Fruit fly (Drosophila melanogaster) whole organism, embryonic: Measurements from ENCODE around the gene Syx18.
A peak's percentile ranks its signal among the peaks of the same experiment; 100 is the strongest.

Experiments
- Adf1 ChIP-seq: fragments of 200-800 bp; sonication (Bioruptor generic); IDR thresholded peaks from 2 replicates; pipeline ENCODE4 v1.3.6; 2022; ENCODE audit warnings: missing biosample characterization, missing genetic modification characterization
- Asciz ChIP-seq: fragments of 200-800 bp; sonication (Bioruptor generic); optimal IDR thresholded peaks from 2 replicates; lab custom pipeline; 2017; ENCODE audit warnings: missing biosample characterization, mild to moderate bottlenecking, missing genetic modification characterization, missing genetic modification reagents
- CG10274 ChIP-seq: fragments of 200-800 bp; sonication (Bioruptor generic); optimal IDR thresholded peaks from 3 replicates; lab custom pipeline; 2017; ENCODE audit warnings: missing biosample characterization, mild to moderate bottlenecking, missing genetic modification characterization
- CG10543 ChIP-seq: fragments of 200-800 bp; sonication (Bioruptor generic); optimal IDR thresholded peaks from 3 replicates; lab custom pipeline; 2017; ENCODE audit warnings: missing biosample characterization, mild to moderate bottlenecking, missing genetic modification characterization, moderate library complexity
- CG11723 ChIP-seq: fragments of 200-800 bp; sonication (Bioruptor generic); optimal IDR thresholded peaks from 2 replicates; lab custom pipeline; 2017; ENCODE audit warnings: missing biosample characterization, mild to moderate bottlenecking, missing genetic modification characterization
- CG12769 ChIP-seq: fragments of 200-800 bp; sonication (Bioruptor generic); optimal IDR thresholded peaks from 2 replicates; lab custom pipeline; 2019; ENCODE audit warnings: missing biosample characterization, mild to moderate bottlenecking, missing genetic modification characterization, moderate library complexity
- CG14050 ChIP-seq: fragments of 200-800 bp; sonication (Bioruptor generic); IDR thresholded peaks from 3 replicates; pipeline ENCODE4 v1.3.6; 2022; ENCODE audit warnings: missing biosample characterization, missing genetic modification characterization
- CG14860 ChIP-seq: fragments of 200-800 bp; sonication (Bioruptor generic); IDR thresholded peaks from 3 replicates; pipeline ENCODE4 v1.3.6; 2022; ENCODE audit warnings: missing biosample characterization, missing genetic modification characterization; ENCODE audit not compliant: partially characterized antibody
- CG14965 ChIP-seq: fragments of 200-800 bp; sonication (Bioruptor generic); optimal IDR thresholded peaks from 2 replicates; lab custom pipeline; 2016; ENCODE audit warnings: missing biosample characterization, missing genetic modification characterization, borderline replicate concordance
- CG1832 ChIP-seq: fragments of 200-800 bp; sonication (Bioruptor generic); optimal IDR thresholded peaks from 2 replicates; lab custom pipeline; 2017; ENCODE audit warnings: missing biosample characterization, mild to moderate bottlenecking, missing genetic modification characterization, inconsistent platforms
- CG2116 ChIP-seq: fragments of 200-800 bp; sonication (Bioruptor generic); optimal IDR thresholded peaks from 3 replicates; lab custom pipeline; 2018; ENCODE audit warnings: missing biosample characterization, mild to moderate bottlenecking, missing genetic modification characterization
- CG2678 ChIP-seq: fragments of 200-800 bp; sonication (Bioruptor generic); optimal IDR thresholded peaks from 3 replicates; lab custom pipeline; 2019; ENCODE audit warnings: missing biosample characterization, mild to moderate bottlenecking, missing genetic modification characterization, moderate library complexity
- CG33213 ChIP-seq: fragments of 200-800 bp; sonication (Bioruptor generic); optimal IDR thresholded peaks from 3 replicates; lab custom pipeline; 2016; ENCODE audit warnings: missing biosample characterization, missing genetic modification characterization
- CG4282 ChIP-seq: fragments of 200-800 bp; sonication (Bioruptor generic); optimal IDR thresholded peaks from 2 replicates; lab custom pipeline; 2016; ENCODE audit warnings: missing biosample characterization, missing genetic modification characterization
- CG6854 ChIP-seq: fragments of 200-800 bp; sonication (Bioruptor generic); optimal IDR thresholded peaks from 3 replicates; lab custom pipeline; 2017; ENCODE audit warnings: missing biosample characterization, mild to moderate bottlenecking, missing genetic modification characterization
- CG7987 ChIP-seq: fragments of 200-800 bp; sonication (Bioruptor generic); optimal IDR thresholded peaks from 2 replicates; lab custom pipeline; 2018; ENCODE audit warnings: missing biosample characterization, mild to moderate bottlenecking, missing genetic modification characterization, moderate library complexity
- CG9797 ChIP-seq: fragments of 200-800 bp; sonication (Bioruptor generic); optimal IDR thresholded peaks from 3 replicates; lab custom pipeline; 2018; ENCODE audit warnings: missing biosample characterization, mild to moderate bottlenecking, missing genetic modification characterization
- D ChIP-seq, 2 experiments: fragments of 200-800 bp in 1 of 2; fragments of >200 bp in 1 of 2; sonication (Bioruptor generic) in 1 of 2; optimal IDR thresholded peaks; 2 replicates in 1 of 2; 3 replicates in 1 of 2; lab custom pipeline; 2017; ENCODE audit warnings: mild to moderate bottlenecking in 1 of 2, missing biosample characterization in 1 of 2, missing genetic modification characterization in 1 of 2, missing genetic modification reagents in 1 of 2
- Dref ChIP-seq: fragments of 200-800 bp; sonication (Bioruptor generic); IDR thresholded peaks from 2 replicates; pipeline ENCODE4 v1.3.6; 2022; ENCODE audit warnings: missing biosample characterization, missing genetic modification characterization
- Elba2 ChIP-seq: fragments of 200-800 bp; sonication (Bioruptor generic); optimal IDR thresholded peaks from 3 replicates; lab custom pipeline; 2016; ENCODE audit warnings: missing biosample characterization, missing genetic modification characterization
- Fer1 ChIP-seq: fragments of 200-800 bp; sonication (Bioruptor generic); optimal IDR thresholded peaks from 2 replicates; lab custom pipeline; 2017; ENCODE audit warnings: missing biosample characterization, mild to moderate bottlenecking, missing genetic modification characterization
- Hand ChIP-seq: fragments of 200-800 bp; sonication (Bioruptor generic); optimal IDR thresholded peaks from 2 replicates; lab custom pipeline; 2017; ENCODE audit warnings: mild to moderate bottlenecking, missing biosample characterization, missing genetic modification reagents, missing genetic modification characterization
- Hr78 ChIP-seq, 2 experiments: fragments of 200-800 bp in 1 of 2; fragments of >200 bp in 1 of 2; sonication (Bioruptor generic) in 1 of 2; optimal IDR thresholded peaks; 2 replicates each; lab custom pipeline; 2017 to 2019; ENCODE audit warnings: missing biosample characterization in 2 of 2, missing genetic modification characterization in 2 of 2, mild to moderate bottlenecking in 1 of 2, moderate library complexity in 1 of 2
- MESR4 ChIP-seq: fragments of 200-800 bp; sonication (Bioruptor generic); optimal IDR thresholded peaks from 2 replicates; lab custom pipeline; 2018; ENCODE audit warnings: missing biosample characterization, mild to moderate bottlenecking, missing genetic modification characterization, moderate library complexity
- Myb ChIP-seq: fragments of 200-800 bp; sonication (Bioruptor generic); optimal IDR thresholded peaks from 2 replicates; lab custom pipeline; 2016; ENCODE audit warnings: missing biosample characterization, missing genetic modification characterization
- Nf-YC ChIP-seq: fragments of 200-800 bp; optimal IDR thresholded peaks from 3 replicates; lab custom pipeline; 2019; ENCODE audit warnings: missing biosample characterization, mild to moderate bottlenecking, missing genetic modification characterization, moderate library complexity
- Scr ChIP-seq: fragments of 200-800 bp; sonication (Bioruptor generic); IDR thresholded peaks from 2 replicates; pipeline ENCODE4 v1.3.6; 2022; ENCODE audit warnings: missing biosample characterization, missing genetic modification characterization; ENCODE audit not compliant: partially characterized antibody
- Six4 ChIP-seq: fragments of 200-800 bp; sonication (Bioruptor generic); optimal IDR thresholded peaks from 2 replicates; lab custom pipeline; 2016; ENCODE audit warnings: missing biosample characterization, missing genetic modification characterization
- ab ChIP-seq: fragments of 200-800 bp; sonication (Bioruptor generic); optimal IDR thresholded peaks from 2 replicates; lab custom pipeline; 2016; ENCODE audit warnings: missing biosample characterization, missing genetic modification characterization
- ap ChIP-seq: fragments of 200-800 bp; sonication (Bioruptor generic); IDR thresholded peaks from 2 replicates; pipeline ENCODE4 v1.3.6; 2022; ENCODE audit warnings: missing biosample characterization, missing genetic modification characterization
- bbx ChIP-seq: fragments of 200-800 bp; sonication (Bioruptor generic); IDR thresholded peaks from 2 replicates; pipeline ENCODE4 v1.3.6; 2022; ENCODE audit warnings: missing biosample characterization, missing genetic modification characterization; ENCODE audit not compliant: partially characterized antibody
- caup ChIP-seq: fragments of 200-800 bp; sonication (Bioruptor generic); optimal IDR thresholded peaks from 3 replicates; lab custom pipeline; 2017; ENCODE audit warnings: missing biosample characterization, mild to moderate bottlenecking, missing genetic modification characterization, moderate library complexity; ENCODE audit not compliant: severe bottlenecking
- crp ChIP-seq, 2 experiments: fragments of 200-800 bp; sonication (Bioruptor generic); optimal IDR thresholded peaks; 2 replicates in 1 of 2; 3 replicates in 1 of 2; lab custom pipeline; 2017; ENCODE audit warnings: missing biosample characterization in 2 of 2, missing genetic modification characterization in 2 of 2, mild to moderate bottlenecking in 1 of 2, moderate library complexity in 1 of 2
- da ChIP-seq: fragments of 200-800 bp; sonication (Bioruptor generic); optimal IDR thresholded peaks from 2 replicates; lab custom pipeline; 2016; ENCODE audit warnings: missing biosample characterization, missing genetic modification characterization
- dm ChIP-seq: fragments of 200-800 bp; sonication (Bioruptor generic); optimal IDR thresholded peaks from 3 replicates; lab custom pipeline; 2016; ENCODE audit warnings: missing biosample characterization, missing genetic modification characterization
- emc ChIP-seq: fragments of 200-800 bp; sonication (Bioruptor generic); optimal IDR thresholded peaks from 2 replicates; lab custom pipeline; 2016; ENCODE audit warnings: missing biosample characterization, missing genetic modification characterization
- exex ChIP-seq: fragments of 200-800 bp; sonication (Bioruptor generic); optimal IDR thresholded peaks from 4 replicates; lab custom pipeline; 2018; ENCODE audit warnings: missing biosample characterization, mild to moderate bottlenecking, missing genetic modification characterization, moderate library complexity
- ftz-f1 ChIP-seq: fragments of 200-800 bp; sonication (Bioruptor generic); optimal IDR thresholded peaks from 2 replicates; lab custom pipeline; 2016; ENCODE audit warnings: missing biosample characterization, missing genetic modification characterization
- grau ChIP-seq: fragments of 200-800 bp; optimal IDR thresholded peaks from 3 replicates; lab custom pipeline; 2019; ENCODE audit warnings: missing biosample characterization, mild to moderate bottlenecking, missing genetic modification characterization, moderate library complexity
- gro ChIP-seq: fragments of 200-800 bp; sonication (Bioruptor generic); optimal IDR thresholded peaks from 2 replicates; lab custom pipeline; 2016; ENCODE audit warnings: missing biosample characterization, missing genetic modification characterization
- jigr1 ChIP-seq: fragments of 200-800 bp; sonication (Bioruptor generic); IDR thresholded peaks from 3 replicates; pipeline ENCODE4 v1.3.6; 2022; ENCODE audit warnings: missing biosample characterization, missing genetic modification characterization
- kni ChIP-seq: fragments of 200-800 bp; sonication (Bioruptor generic); optimal IDR thresholded peaks from 3 replicates; lab custom pipeline; 2017; ENCODE audit warnings: mild to moderate bottlenecking, missing biosample characterization, missing genetic modification reagents, missing genetic modification characterization
- lbe ChIP-seq: fragments of 200-800 bp; sonication (Bioruptor generic); optimal IDR thresholded peaks from 2 replicates; lab custom pipeline; 2016; ENCODE audit warnings: missing biosample characterization, mild to moderate bottlenecking, missing genetic modification characterization
- pfk ChIP-seq: fragments of 200-800 bp; sonication (Bioruptor generic); optimal IDR thresholded peaks from 2 replicates; lab custom pipeline; 2018; ENCODE audit warnings: missing biosample characterization, mild to moderate bottlenecking, missing genetic modification characterization, moderate library complexity
- psq ChIP-seq: fragments of 200-800 bp; sonication (Bioruptor generic); optimal IDR thresholded peaks from 2 replicates; lab custom pipeline; 2017; ENCODE audit warnings: missing biosample characterization, missing genetic modification characterization
- schlank ChIP-seq: fragments of 200-800 bp; sonication (Bioruptor generic); optimal IDR thresholded peaks from 2 replicates; lab custom pipeline; 2018; ENCODE audit warnings: missing biosample characterization, mild to moderate bottlenecking, missing genetic modification characterization
- sima ChIP-seq: fragments of 200-800 bp; sonication (Bioruptor generic); optimal IDR thresholded peaks from 2 replicates; lab custom pipeline; 2016; ENCODE audit warnings: missing biosample characterization, missing genetic modification characterization
- sob ChIP-seq: fragments of 200-800 bp; sonication (Bioruptor generic); IDR thresholded peaks from 2 replicates; pipeline ENCODE4 v1.3.6; 2022; ENCODE audit warnings: missing biosample characterization, missing genetic modification characterization
- tin ChIP-seq: fragments of 200-800 bp; sonication (Bioruptor generic); optimal IDR thresholded peaks from 3 replicates; lab custom pipeline; 2016; ENCODE audit warnings: missing biosample characterization, missing genetic modification characterization

Gene Syx18

DNA sequence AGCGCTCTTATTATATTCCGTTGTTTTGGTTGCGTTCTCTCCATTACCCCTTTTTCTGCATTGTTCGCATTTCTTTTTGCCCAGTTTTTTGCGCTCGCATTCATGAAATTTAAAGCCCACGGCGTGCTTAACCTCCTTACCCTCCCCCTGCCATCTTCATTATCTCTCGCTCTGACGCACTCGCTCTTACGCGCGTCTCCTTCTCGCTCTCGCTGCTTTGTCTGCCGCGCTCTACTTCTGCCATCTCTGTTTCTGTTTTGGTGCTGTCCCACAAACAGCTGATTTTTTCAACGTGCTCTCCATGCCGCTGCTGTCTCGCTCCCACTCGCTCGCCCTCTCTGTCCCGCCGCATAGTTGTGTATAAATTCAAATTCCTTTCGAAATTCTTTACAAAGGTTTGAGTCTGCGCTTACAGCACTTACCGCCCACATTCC, 38.9 kb downstream of the Syx18 start (continued):
- TF ChIP-seq caup (peak; percentile 53), Fer1 (GFP tag; lab: Kevin White, UChicago) (peak; percentile 64), grau (tag; lab: Kevin White, UChicago) (peak; percentile 25), ap (GFP tag; lab: Robert Waterston, UW) (no peak), dm (peak; percentile 95), Six4 (GFP tag; lab: Kevin White, UChicago) (no peak), Hr78 (GFP tag; optimal IDR thresholded peaks at IDR 0.05; lab: Kevin White, UChicago) (peak in 1 of 2 experiments; percentile 72), tin (no peak), Elba2 (GFP tag; lab: Kevin White, UChicago) (no peak), CG1832 (GFP tag; lab: Kevin White, UChicago) (peak; percentile 98), schlank (tag; lab: Kevin White, UChicago) (no peak), CG2678 (tag; lab: Kevin White, UChicago) (peak; percentile 18), sima (GFP tag; lab: Kevin White, UChicago) (no peak), MESR4 (GFP tag; lab: Kevin White, UChicago) (peak; percentile 45), CG33213 (peak; percentile 5), gro (GFP tag; lab: Kevin White, UChicago) (peak; percentile 83), CG9797 (peak; percentile 38), CG7987 (GFP tag; lab: Kevin White, UChicago) (peak; percentile 46), da (peak; percentile 41), jigr1 (GFP tag; lab: Robert Waterston, UW) (no peak), emc (no peak), CG14050 (no peak), Scr (GFP tag; lab: Robert Waterston, UW) (no peak), Adf1 (GFP tag; lab: Robert Waterston, UW) (no peak), Nf-YC (tag; lab: Kevin White, UChicago) (peak; percentile 60), D (optimal IDR thresholded peaks at IDR 0.05; lab: Kevin White, UChicago) (peak; percentile 60), D (GFP tag; optimal IDR thresholded peaks at IDR 0.05; lab: Kevin White, UChicago) (no peak), crp (GFP tag; optimal IDR thresholded peaks at IDR 0.05; lab: Kevin White, UChicago) (peak; percentile 92 to 99), ab (no peak), CG2116 (GFP tag; lab: Kevin White, UChicago) (peak; percentile 14), kni (GFP tag; lab: Kevin White, UChicago) (peak; percentile 99), CG11723 (GFP tag; lab: Kevin White, UChicago) (peak; percentile 1), CG6854 (GFP tag; lab: Kevin White, UChicago) (peak; percentile 48), exex (peak; percentile 32), CG12769 (tag; lab: Kevin White, UChicago) (peak; percentile 79), Hand (no peak), CG10543 (GFP tag; lab: Kevin White, UChicago) (peak; percentile 89), Myb (GFP tag; lab: Kevin White, UChicago) (peak; percentile 73), bbx (GFP tag; lab: Robert Waterston, UW) (no peak), Dref (GFP tag; lab: Robert Waterston, UW) (no peak), Asciz (GFP tag; lab: Kevin White, UChicago) (no peak), sob (GFP tag; lab: Robert Waterston, UW) (no peak), ftz-f1 (GFP tag; lab: Kevin White, UChicago) (peak; percentile 43), CG10274 (GFP tag; lab: Kevin White, UChicago) (no peak), CG14860 (GFP tag; lab: Robert Waterston, UW) (no peak), lbe (GFP tag; lab: Kevin White, UChicago) (peak; percentile 33), pfk (GFP tag; lab: Kevin White, UChicago) (peak; percentile 75), psq (GFP tag; lab: Kevin White, UChicago) (peak; percentile 89), CG14965 (GFP tag; lab: Kevin White, UChicago) (no peak), CG4282 (GFP tag; lab: Kevin White, UChicago) (peak; percentile 13)
